Worm (Caenorhabditis elegans) whole organism, mixed stage, embryonic: ENCODE measurements around the gene mrt-2.

Experiments
- M03D4.4 ChIP-seq: sonication (generic microtip); optimal IDR thresholded peaks from 2 replicates; lab custom pipeline; 2017; ENCODE audit warnings: mild to moderate bottlenecking, missing genetic modification characterization, missing compliant biosample characterization
- blmp-1 ChIP-seq: fragments of 150-350 bp; optimal IDR thresholded peaks from 2 replicates; lab custom pipeline; 2014; ENCODE audit warnings: missing biosample characterization, missing genetic modification characterization
- ceh-43 ChIP-seq: fragments of 200-800 bp; sonication (Bioruptor generic); optimal IDR thresholded peaks from 2 replicates; lab custom pipeline; 2018; ENCODE audit warnings: mild to moderate bottlenecking, missing genetic modification characterization, moderate library complexity, missing compliant biosample characterization
- mab-5 ChIP-seq: fragments of 150-350 bp; optimal IDR thresholded peaks from 2 replicates; lab custom pipeline; 2014; ENCODE audit warnings: missing biosample characterization, missing genetic modification characterization
- mep-1 ChIP-seq: fragments of 150-350 bp; optimal IDR thresholded peaks from 2 replicates; lab custom pipeline; 2017; ENCODE audit warnings: missing biosample characterization, missing genetic modification reagents, missing genetic modification characterization, inconsistent platforms
- nhr-12 ChIP-seq: fragments of 150-350 bp; optimal IDR thresholded peaks from 2 replicates; lab custom pipeline; 2014; ENCODE audit warnings: missing biosample characterization, missing genetic modification characterization
- snpc-4 ChIP-seq: fragments of 150-350 bp; optimal IDR thresholded peaks from 2 replicates; lab custom pipeline; 2014; ENCODE audit warnings: missing biosample characterization, missing genetic modification characterization
- ztf-11 ChIP-seq: fragments of 150-350 bp; optimal IDR thresholded peaks from 2 replicates; lab custom pipeline; 2014; ENCODE audit warnings: missing biosample characterization, missing genetic modification characterization

ce11 chrIII:11785961-11786360 is 39.4 kb downstream of the mrt-2 start, which contains the start of gene tbx-38:
- TF ChIP-seq blmp-1 (tag; lab: Kevin White, UChicago): no peak
- no peak for TF ChIP-seq mab-5 (tag; lab: Kevin White, UChicago)
- TF ChIP-seq snpc-4: no peak
- TF ChIP-seq ztf-11 (tag; lab: Kevin White, UChicago): no peak
- TF ChIP-seq M03D4.4 (tag; lab: Kevin White, UChicago): no peak
- TF ChIP-seq mep-1: no peak
- TF ChIP-seq ceh-43 (GFP tag; lab: Kevin White, UChicago): no peak
- TF ChIP-seq nhr-12 (tag; lab: Kevin White, UChicago): no peak
